Worm (Caenorhabditis elegans) whole organism, late embryonic: ENCODE results near the gene Y116F11B.17.

Experiments used
- ceh-2 ChIP-seq: sonication (generic microtip); optimal IDR thresholded peaks from 2 replicates; lab custom pipeline; 2016; ENCODE audit warnings: missing genotype, missing genetic modification characterization, missing compliant biosample characterization
- ceh-45 ChIP-seq: fragments of 200-800 bp; sonication (Bioruptor generic); IDR thresholded peaks from 2 replicates; pipeline ENCODE4 v1.3.6; 2022; ENCODE audit warnings: missing genetic modification reagents, missing genetic modification characterization, missing compliant biosample characterization
- ceh-6 ChIP-seq: fragments of 200-800 bp; sonication (Bioruptor generic); optimal IDR thresholded peaks from 2 replicates; lab custom pipeline; 2018; ENCODE audit warnings: mild to moderate bottlenecking, missing genetic modification characterization, missing compliant biosample characterization
- elt-4 ChIP-seq: sonication (generic microtip); optimal IDR thresholded peaks from 2 replicates; lab custom pipeline; 2016; ENCODE audit warnings: missing genetic modification characterization, missing compliant biosample characterization
- hlh-15 ChIP-seq: sonication (generic microtip); optimal IDR thresholded peaks from 2 replicates; lab custom pipeline; 2016; ENCODE audit warnings: missing genetic modification characterization, missing compliant biosample characterization
- lim-6 ChIP-seq: sonication (generic microtip); optimal IDR thresholded peaks from 2 replicates; lab custom pipeline; 2016; ENCODE audit warnings: missing genetic modification characterization, missing compliant biosample characterization
- pha-4 ChIP-seq: fragments of 150-350 bp; optimal IDR thresholded peaks from 2 replicates; lab custom pipeline; 2018; ENCODE audit warnings: missing biosample characterization, missing genetic modification reagents, missing genetic modification characterization
- pqm-1 ChIP-seq: sonication (generic microtip); optimal IDR thresholded peaks from 2 replicates; lab custom pipeline; 2016; ENCODE audit warnings: missing genetic modification characterization, missing compliant biosample characterization
- pros-1 ChIP-seq: fragments of 150-350 bp; optimal IDR thresholded peaks from 2 replicates; lab custom pipeline; 2014; ENCODE audit warnings: missing biosample characterization, missing genetic modification reagents, missing genetic modification characterization
- tbx-2 ChIP-seq: sonication (generic microtip); optimal IDR thresholded peaks from 2 replicates; lab custom pipeline; 2016; ENCODE audit warnings: missing genetic modification characterization, missing compliant biosample characterization

DNA sequence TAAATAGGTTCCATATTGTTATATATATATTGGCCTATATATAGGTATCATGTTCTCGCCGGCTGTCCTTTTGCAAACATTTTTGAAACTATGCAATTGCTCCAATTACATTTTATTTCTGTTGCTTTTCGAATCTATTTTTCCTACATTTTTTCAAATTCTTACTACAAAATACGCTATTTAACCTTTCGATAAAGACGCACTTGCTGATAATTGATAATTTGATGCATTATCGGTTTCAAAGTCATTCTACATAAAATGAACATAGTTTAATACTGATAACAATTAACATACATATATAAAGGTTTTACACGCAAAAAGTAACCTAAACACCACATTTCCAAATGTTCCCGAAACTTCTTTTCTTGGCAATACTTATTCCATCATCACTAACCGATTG is 33.6 kb downstream of the Y116F11B.17 start, which contains the start of gene clec-258:
- TF ChIP-seq pros-1 (tag; lab: Kevin White, UChicago) (no peak), ceh-45 (GFP tag; lab: Robert Waterston, UW) (no peak), pha-4 (tag; lab: Kevin White, UChicago) (no peak), elt-4 (no peak), lim-6 (tag; lab: Kevin White, UChicago) (no peak), pqm-1 (tag; lab: Kevin White, UChicago) (no peak), tbx-2 (no peak), ceh-6 (no peak), ceh-2 (tag; lab: Kevin White, UChicago) (no peak), hlh-15 (tag; lab: Kevin White, UChicago) (no peak)
